Fruit fly (Drosophila melanogaster): ENCODE results near the gene ND-B14.5A.

The ND-B14.5A gene

DNA sequence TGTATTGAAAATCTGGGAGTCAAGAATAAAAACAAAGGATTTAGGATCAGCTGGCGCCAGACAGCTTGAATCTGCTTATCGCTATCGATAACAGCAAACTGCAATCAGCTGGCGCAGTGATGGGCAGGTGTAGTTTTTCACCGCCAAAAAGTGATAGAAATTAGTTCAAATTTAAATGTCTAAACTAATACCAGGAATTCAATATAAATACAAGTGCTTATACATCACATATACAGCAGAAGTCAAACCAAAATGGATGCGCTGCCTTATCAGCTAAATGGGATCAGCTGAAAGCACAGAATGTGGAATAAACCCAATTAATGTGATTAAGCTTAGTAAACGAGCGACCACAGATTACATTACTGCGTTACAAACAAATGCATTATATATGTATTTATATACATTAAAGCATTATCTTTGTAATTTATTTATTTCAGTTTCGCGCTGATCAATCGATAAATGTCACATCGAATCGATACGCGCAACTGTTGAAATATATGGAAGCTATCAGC, 8.5 kb downstream of the ND-B14.5A start, which contains the start of gene pn (continued):
- 0 out of 3 replicates have a peak, but pooled peaks have one; percentile 19 for TF ChIP-seq Doc3 (GFP tag; IDR thresholded peaks at IDR 0.05; ENCODE audit: partially characterized antibody)
- TF ChIP-seq Rfx (GFP tag; IDR thresholded peaks at IDR 0.05), result no peak
- no peak for TF ChIP-seq CG10462 (GFP tag; optimal IDR thresholded peaks at IDR 0.05)
- no peak for TF ChIP-seq pum (GFP tag; optimal IDR thresholded peaks at IDR 0.05)
- TF ChIP-seq ham (GFP tag; IDR thresholded peaks at IDR 0.05), result no peak
- no peak for TF ChIP-seq CG30020 (tag; optimal IDR thresholded peaks at IDR 0.05)
- no peak for TF ChIP-seq CG33213 (GFP tag; optimal IDR thresholded peaks at IDR 0.05)
- TF ChIP-seq Spps (tag; optimal IDR thresholded peaks at IDR 0.05), result no peak
- TF ChIP-seq Opbp (GFP tag; IDR thresholded peaks at IDR 0.05; ENCODE audit: partially characterized antibody), result no peak
- no peak for TF ChIP-seq stwl (tag; optimal IDR thresholded peaks at IDR 0.05)
- TF ChIP-seq Drgx (GFP tag; IDR thresholded peaks at IDR 0.05), result no peak
- no peak for TF ChIP-seq CG8478 (optimal IDR thresholded peaks at IDR 0.05)
- TF ChIP-seq Poxn (GFP tag; IDR thresholded peaks at IDR 0.05), result no peak
- TF ChIP-seq CoRest (tag; optimal IDR thresholded peaks at IDR 0.05), result no peak
- TF ChIP-seq org-1 (GFP tag; optimal IDR thresholded peaks at IDR 0.05), result no peak
- TF ChIP-seq E2f2 (GFP tag; IDR thresholded peaks at IDR 0.05), result peak; percentile 80
- no peak for TF ChIP-seq hb (GFP tag; IDR thresholded peaks at IDR 0.05; ENCODE audit: partially characterized antibody)
- TF ChIP-seq CG9797 (GFP tag; optimal IDR thresholded peaks at IDR 0.05), result no peak
- peak; percentile 71 for TF ChIP-seq Dp (GFP tag; optimal IDR thresholded peaks at IDR 0.05)
- TF ChIP-seq sqz (GFP tag; optimal IDR thresholded peaks at IDR 0.05), result no peak
- no peak for TF ChIP-seq CG12155 (GFP tag; optimal IDR thresholded peaks at IDR 0.05)
- no peak for TF ChIP-seq sc (optimal IDR thresholded peaks at IDR 0.05)
- TF ChIP-seq sc (GFP tag; optimal IDR thresholded peaks at IDR 0.05), result no peak
- TF ChIP-seq Fer1 (GFP tag; optimal IDR thresholded peaks at IDR 0.05), result no peak
- TF ChIP-seq CG15696 (tag; optimal IDR thresholded peaks at IDR 0.05), result no peak
- no peak for TF ChIP-seq odd (GFP tag; optimal IDR thresholded peaks at IDR 0.05)
- TF ChIP-seq danr (GFP tag; IDR thresholded peaks at IDR 0.05), result no peak
- TF ChIP-seq peb (GFP tag; IDR thresholded peaks at IDR 0.05), result no peak
- TF ChIP-seq CG15601 (tag; optimal IDR thresholded peaks at IDR 0.05), result no peak
- no peak for TF ChIP-seq Hmr (GFP tag; optimal IDR thresholded peaks at IDR 0.05)
- TF ChIP-seq fu2 (GFP tag; optimal IDR thresholded peaks at IDR 0.05), result no peak
- no peak for TF ChIP-seq hkb (optimal IDR thresholded peaks at IDR 0.05)
- no peak for TF ChIP-seq hkb (GFP tag; IDR thresholded peaks at IDR 0.05)
- TF ChIP-seq zen2 (GFP tag; IDR thresholded peaks at IDR 0.05; ENCODE audit: partially characterized antibody), result 0 out of 3 replicates have a peak, but pooled peaks have one; percentile 17
- TF ChIP-seq CG17568 (GFP tag; optimal IDR thresholded peaks at IDR 0.05), result no peak
- no peak for TF ChIP-seq run (tag; optimal IDR thresholded peaks at IDR 0.05)
- no peak for TF ChIP-seq ab (GFP tag; optimal IDR thresholded peaks at IDR 0.05)
- no peak for TF ChIP-seq cad (GFP tag; optimal IDR thresholded peaks at IDR 0.05)
- TF ChIP-seq CG9437 (GFP tag; optimal IDR thresholded peaks at IDR 0.05), result no peak
- no peak for TF ChIP-seq Neu2 (GFP tag; optimal IDR thresholded peaks at IDR 0.05; ENCODE audit: borderline replicate concordance)
- TF ChIP-seq CG4328 (GFP tag; optimal IDR thresholded peaks at IDR 0.05), result no peak
- TF ChIP-seq salm (tag; optimal IDR thresholded peaks at IDR 0.05), result no peak
- TF ChIP-seq ems (GFP tag; optimal IDR thresholded peaks at IDR 0.05), result no peak
- no peak for TF ChIP-seq disco-r (GFP tag; optimal IDR thresholded peaks at IDR 0.05)
- TF ChIP-seq Bdp1 (GFP tag; optimal IDR thresholded peaks at IDR 0.05), result no peak
- no peak for TF ChIP-seq CG4360 (GFP tag; IDR thresholded peaks at IDR 0.05)
- no peak for TF ChIP-seq Ravus (GFP tag; IDR thresholded peaks at IDR 0.05)
- no peak for TF ChIP-seq CG3838 (GFP tag; optimal IDR thresholded peaks at IDR 0.05)
- TF ChIP-seq vfl (GFP tag; optimal IDR thresholded peaks at IDR 0.05), result no peak
- TF ChIP-seq scrt (GFP tag; optimal IDR thresholded peaks at IDR 0.05), result no peak
- TF ChIP-seq onecut (GFP tag; IDR thresholded peaks at IDR 0.05), result peak; percentile 6; the same call in 1 of the 2 replicates
- TF ChIP-seq MBD-R2 (GFP tag; IDR thresholded peaks at IDR 0.05), result peak; percentile 33; the same call in 1 of the 2 replicates
